Worm (Caenorhabditis elegans) whole organism, L2 larva: ENCODE results near the gene Y56A3A.41.
A peak's percentile ranks its signal among the peaks of the same experiment; 100 is the strongest.

Experiments used
- ama-1 ChIP-seq: fragments of 150-350 bp; optimal IDR thresholded peaks from 2 replicates; lab custom pipeline; 2018; ENCODE audit warnings: inconsistent platforms
- blmp-1 ChIP-seq: sonication (generic microtip); optimal IDR thresholded peaks from 2 replicates; lab custom pipeline; 2017; ENCODE audit warnings: missing genetic modification characterization, mild to moderate bottlenecking, missing compliant biosample characterization, antibody characterized with exemption, moderate library complexity; ENCODE audit not compliant: insufficient read depth
- ceh-16 ChIP-seq: fragments of 150-350 bp; optimal IDR thresholded peaks from 2 replicates; lab custom pipeline; 2014; ENCODE audit warnings: missing biosample characterization, missing genetic modification characterization
- crh-2 ChIP-seq: sonication (generic microtip); optimal IDR thresholded peaks from 2 replicates; lab custom pipeline; 2017; ENCODE audit warnings: missing biosample characterization, missing genetic modification characterization
- elt-1 ChIP-seq: fragments of 150-350 bp; optimal IDR thresholded peaks from 2 replicates; lab custom pipeline; 2014; ENCODE audit warnings: missing biosample characterization, missing genetic modification characterization
- gmeb-1 ChIP-seq: fragments of 150-350 bp; optimal IDR thresholded peaks from 2 replicates; lab custom pipeline; 2014; ENCODE audit warnings: missing biosample characterization, missing genetic modification characterization
- lin-39 ChIP-seq: fragments of 150-350 bp; optimal IDR thresholded peaks from 2 replicates; lab custom pipeline; 2014; ENCODE audit warnings: missing biosample characterization, missing genetic modification reagents, missing genetic modification characterization
- lsy-2 ChIP-seq, 2 experiments: fragments of 150-350 bp in 1 of 2; sonication (generic microtip) in 1 of 2; optimal IDR thresholded peaks; 2 replicates each; lab custom pipeline; 2014 to 2017; ENCODE audit warnings: missing biosample characterization in 2 of 2, missing genetic modification characterization in 2 of 2
- nhr-129 ChIP-seq: fragments of 150-350 bp; optimal IDR thresholded peaks from 2 replicates; lab custom pipeline; 2014; ENCODE audit warnings: missing biosample characterization, missing genetic modification characterization
- nhr-77 ChIP-seq: fragments of 150-350 bp; optimal IDR thresholded peaks from 2 replicates; lab custom pipeline; 2014; ENCODE audit warnings: missing biosample characterization, missing genetic modification characterization
- sma-3 ChIP-seq: sonication (generic microtip); optimal IDR thresholded peaks from 2 replicates; lab custom pipeline; 2016; ENCODE audit warnings: missing genetic modification reagents, missing genetic modification characterization, missing compliant biosample characterization
- snpc-4 ChIP-seq: fragments of 150-350 bp; optimal IDR thresholded peaks from 2 replicates; lab custom pipeline; 2014; ENCODE audit warnings: missing biosample characterization, missing genetic modification characterization
- unc-62 ChIP-seq: fragments of 150-350 bp; optimal IDR thresholded peaks from 2 replicates; lab custom pipeline; 2014; ENCODE audit warnings: missing biosample characterization, missing genetic modification reagents, missing genetic modification characterization

DNA sequence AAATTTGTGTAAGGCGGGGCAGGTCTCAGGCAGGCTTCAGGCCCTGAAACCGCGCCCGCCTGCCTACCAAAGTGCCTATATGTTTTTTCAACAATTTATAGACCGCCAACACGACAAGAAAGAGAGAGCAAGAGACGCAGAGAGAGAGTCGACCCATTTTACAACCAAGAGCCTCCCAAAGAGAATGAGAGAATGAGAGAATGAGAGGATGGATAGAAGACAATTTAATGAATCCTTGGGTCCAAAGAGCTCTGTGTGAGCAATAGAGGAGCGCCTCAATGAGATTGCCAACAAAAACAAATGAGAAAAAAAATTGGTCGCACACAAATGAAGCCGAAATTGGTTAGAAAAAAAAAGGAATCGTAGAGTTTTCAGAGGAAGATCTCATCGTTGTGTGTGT lies 45.1 kb upstream of the Y56A3A.41 start:
- TF ChIP-seq ceh-16: no peak
- TF ChIP-seq unc-62 (GFP tag; lab: Kevin White, UChicago): no peak
- no peak for TF ChIP-seq lin-39 (tag; lab: Kevin White, UChicago)
- TF ChIP-seq nhr-77 (tag; lab: Kevin White, UChicago): no peak
- TF ChIP-seq snpc-4: no peak
- TF ChIP-seq crh-2: peak; percentile 19
- no peak for TF ChIP-seq blmp-1 (tag; lab: Kevin White, UChicago)
- TF ChIP-seq gmeb-1 (tag; lab: Kevin White, UChicago): no peak
- TF ChIP-seq lsy-2 (tag; optimal IDR thresholded peaks at IDR 0.05; lab: Kevin White, UChicago): peak in 1 of 2 experiments; percentile 38
- no peak for TF ChIP-seq ama-1 (lab: Kevin White, UChicago)
- TF ChIP-seq sma-3 (GFP tag; lab: Kevin White, UChicago): no peak
- TF ChIP-seq elt-1: no peak
- peak; percentile 13 for TF ChIP-seq nhr-129 (tag; lab: Kevin White, UChicago)
